Worm (Caenorhabditis elegans) whole organism, L3 larva: ENCODE measurements around the gene dyf-19.

Experiments used
- ama-1 ChIP-seq: fragments of 150-350 bp; optimal IDR thresholded peaks from 2 replicates; lab custom pipeline; 2018
- nhr-11 ChIP-seq: fragments of 150-350 bp; optimal IDR thresholded peaks from 2 replicates; lab custom pipeline; 2014; ENCODE audit warnings: missing biosample characterization, missing genetic modification characterization
- nhr-12 ChIP-seq: fragments of 150-350 bp; optimal IDR thresholded peaks from 2 replicates; lab custom pipeline; 2014; ENCODE audit warnings: missing biosample characterization, missing genetic modification characterization
- nhr-237 ChIP-seq: fragments of 150-350 bp; optimal IDR thresholded peaks from 2 replicates; lab custom pipeline; 2014; ENCODE audit warnings: missing biosample characterization, missing genetic modification characterization
- pha-4 ChIP-seq: fragments of 150-350 bp; optimal IDR thresholded peaks from 2 replicates; lab custom pipeline; 2014; ENCODE audit warnings: missing biosample characterization, missing genetic modification reagents, missing genetic modification characterization
- sea-2 ChIP-seq: fragments of 150-350 bp; sonication (generic microtip); optimal IDR thresholded peaks from 4 replicates; lab custom pipeline; 2014; ENCODE audit warnings: missing biosample characterization, missing genetic modification reagents, missing genetic modification characterization
- snpc-4 ChIP-seq: fragments of 150-350 bp; optimal IDR thresholded peaks from 2 replicates; lab custom pipeline; 2014; ENCODE audit warnings: missing biosample characterization, missing genetic modification characterization
- tbx-2 ChIP-seq: sonication (generic microtip); optimal IDR thresholded peaks from 2 replicates; lab custom pipeline; 2016; ENCODE audit warnings: mild to moderate bottlenecking, missing genetic modification characterization, missing compliant biosample characterization

ce11 chrV:19632948-19633347, 8.1 kb downstream of the dyf-19 start:
- TF ChIP-seq nhr-237 (no peak), snpc-4 (tag; lab: Kevin White, UChicago) (no peak), pha-4 (tag; lab: Kevin White, UChicago) (no peak), tbx-2 (tag; lab: Kevin White, UChicago) (no peak), ama-1 (lab: Kevin White, UChicago) (no peak), nhr-11 (tag; lab: Kevin White, UChicago) (no peak), sea-2 (GFP tag; lab: Kevin White, UChicago) (no peak), nhr-12 (tag; lab: Kevin White, UChicago) (no peak)
